Fruit fly (Drosophila melanogaster) whole organism, embryonic: Measurements from ENCODE around the gene CG6409.

Experiments
- CG10366 ChIP-seq: fragments of 200-800 bp; sonication (Bioruptor generic); IDR thresholded peaks from 2 replicates; pipeline ENCODE4 v1.3.6; 2022; ENCODE audit warnings: missing biosample characterization, missing genetic modification characterization
- CG11504 ChIP-seq: fragments of 200-800 bp; sonication (Bioruptor generic); optimal IDR thresholded peaks from 3 replicates; lab custom pipeline; 2019; ENCODE audit warnings: missing biosample characterization, mild to moderate bottlenecking, missing genetic modification characterization, moderate library complexity
- CG17361 ChIP-seq: fragments of 200-800 bp; sonication (Bioruptor generic); IDR thresholded peaks from 3 replicates; pipeline ENCODE4 v1.3.6; 2022; ENCODE audit warnings: missing biosample characterization, missing genetic modification characterization
- CG18262 ChIP-seq: fragments of 200-800 bp; optimal IDR thresholded peaks from 3 replicates; lab custom pipeline; 2019; ENCODE audit warnings: missing biosample characterization, mild to moderate bottlenecking, missing genetic modification characterization, moderate library complexity
- CG2199 ChIP-seq: fragments of 200-800 bp; sonication (Bioruptor generic); IDR thresholded peaks from 3 replicates; pipeline ENCODE4 v1.3.6; 2022; ENCODE audit warnings: missing biosample characterization, missing genetic modification characterization
- CG31441 ChIP-seq: fragments of 200-800 bp; sonication (Bioruptor generic); IDR thresholded peaks from 2 replicates; pipeline ENCODE4 v1.3.6; 2022; ENCODE audit warnings: missing biosample characterization, missing genetic modification characterization
- CG3995 ChIP-seq: fragments of 200-800 bp; sonication (Bioruptor generic); optimal IDR thresholded peaks from 3 replicates; lab custom pipeline; 2016; ENCODE audit warnings: missing biosample characterization, missing genetic modification characterization
- CG6254 ChIP-seq: fragments of 200-800 bp; sonication (Bioruptor generic); optimal IDR thresholded peaks from 3 replicates; lab custom pipeline; 2017; ENCODE audit warnings: mild to moderate bottlenecking, missing biosample characterization, missing genetic modification reagents, missing genetic modification characterization
- CG7556 ChIP-seq: fragments of 200-800 bp; sonication (Bioruptor generic); optimal IDR thresholded peaks from 2 replicates; lab custom pipeline; 2017; ENCODE audit warnings: missing biosample characterization, mild to moderate bottlenecking, missing genetic modification characterization
- CG8944 ChIP-seq: fragments of 200-800 bp; sonication (Bioruptor generic); optimal IDR thresholded peaks from 3 replicates; lab custom pipeline; 2016; ENCODE audit warnings: missing biosample characterization, missing genetic modification characterization
- CG9727 ChIP-seq: fragments of 200-800 bp; sonication (Bioruptor generic); optimal IDR thresholded peaks from 3 replicates; lab custom pipeline; 2017; ENCODE audit warnings: missing biosample characterization, mild to moderate bottlenecking, missing genetic modification characterization
- Drgx ChIP-seq: fragments of 200-800 bp; sonication (Bioruptor generic); IDR thresholded peaks from 2 replicates; pipeline ENCODE4 v1.3.6; 2022; ENCODE audit warnings: missing biosample characterization, missing genetic modification characterization
- Eip74EF ChIP-seq, 2 experiments: fragments of 200-800 bp in 1 of 2; fragments of >200 bp in 1 of 2; sonication (Bioruptor generic) in 1 of 2; optimal IDR thresholded peaks; 2 replicates each; lab custom pipeline; 2017 to 2019; ENCODE audit warnings: missing biosample characterization in 2 of 2, missing genetic modification characterization in 2 of 2, mild to moderate bottlenecking in 1 of 2, moderate library complexity in 1 of 2
- Ets65A ChIP-seq: fragments of 200-800 bp; sonication (Bioruptor generic); peaks from one replicate; lab custom pipeline; 2016; ENCODE audit warnings: missing biosample characterization, missing genetic modification characterization
- Hmx ChIP-seq: fragments of 200-800 bp; sonication (Bioruptor generic); optimal IDR thresholded peaks from 2 replicates; lab custom pipeline; 2016; ENCODE audit warnings: missing biosample characterization, missing genetic modification characterization
- MTF-1 ChIP-seq: fragments of 200-800 bp; sonication (Bioruptor generic); optimal IDR thresholded peaks from 2 replicates; lab custom pipeline; 2018; ENCODE audit warnings: missing biosample characterization, mild to moderate bottlenecking, missing genetic modification characterization, borderline replicate concordance
- Nf-YC ChIP-seq: fragments of 200-800 bp; optimal IDR thresholded peaks from 3 replicates; lab custom pipeline; 2019; ENCODE audit warnings: missing biosample characterization, mild to moderate bottlenecking, missing genetic modification characterization, moderate library complexity
- Oli ChIP-seq: fragments of 200-800 bp; sonication (Bioruptor generic); optimal IDR thresholded peaks from 2 replicates; lab custom pipeline; 2018; ENCODE audit warnings: missing biosample characterization, mild to moderate bottlenecking, missing genetic modification characterization, moderate library complexity
- Six4 ChIP-seq: fragments of 200-800 bp; sonication (Bioruptor generic); optimal IDR thresholded peaks from 2 replicates; lab custom pipeline; 2016; ENCODE audit warnings: missing biosample characterization, missing genetic modification characterization
- Sox100B ChIP-seq: fragments of 200-800 bp; sonication (Bioruptor generic); optimal IDR thresholded peaks from 3 replicates; lab custom pipeline; 2018; ENCODE audit warnings: missing biosample characterization, mild to moderate bottlenecking, missing genetic modification characterization
- Ssrp ChIP-seq: fragments of 200-800 bp; sonication (Bioruptor generic); optimal IDR thresholded peaks from 2 replicates; lab custom pipeline; 2018; ENCODE audit warnings: missing biosample characterization, mild to moderate bottlenecking, missing genetic modification characterization, moderate library complexity
- abd-A ChIP-seq: fragments of 200-800 bp; sonication (Bioruptor generic); optimal IDR thresholded peaks from 3 replicates; lab custom pipeline; 2019; ENCODE audit warnings: missing biosample characterization, mild to moderate bottlenecking, missing genetic modification characterization, moderate library complexity
- bbx ChIP-seq: fragments of 200-800 bp; sonication (Bioruptor generic); IDR thresholded peaks from 2 replicates; pipeline ENCODE4 v1.3.6; 2022; ENCODE audit warnings: missing biosample characterization, missing genetic modification characterization; ENCODE audit not compliant: partially characterized antibody
- bsh ChIP-seq, 2 experiments: fragments of 200-800 bp; sonication (Bioruptor generic); optimal IDR thresholded peaks; 2 replicates each; lab custom pipeline; 2017 to 2018; ENCODE audit warnings: mild to moderate bottlenecking in 2 of 2, missing biosample characterization in 2 of 2, missing genetic modification characterization in 2 of 2, moderate library complexity in 1 of 2
- cato ChIP-seq: fragments of 200-800 bp; sonication (Bioruptor generic); optimal IDR thresholded peaks from 2 replicates; lab custom pipeline; 2016; ENCODE audit warnings: missing biosample characterization, missing genetic modification characterization, borderline replicate concordance
- dmrt11E ChIP-seq: fragments of 200-800 bp; sonication (Bioruptor generic); optimal IDR thresholded peaks from 3 replicates; lab custom pipeline; 2018; ENCODE audit warnings: missing biosample characterization, mild to moderate bottlenecking, missing genetic modification characterization, moderate library complexity
- dmrt99B ChIP-seq: fragments of 200-800 bp; sonication (Bioruptor generic); optimal IDR thresholded peaks from 2 replicates; lab custom pipeline; 2018; ENCODE audit warnings: missing biosample characterization, mild to moderate bottlenecking, missing genetic modification characterization, moderate library complexity
- gem ChIP-seq: fragments of 200-800 bp; sonication (Bioruptor generic); optimal IDR thresholded peaks from 2 replicates; lab custom pipeline; 2019; ENCODE audit warnings: missing biosample characterization, mild to moderate bottlenecking, missing genetic modification characterization, moderate library complexity
- jigr1 ChIP-seq: fragments of 200-800 bp; sonication (Bioruptor generic); IDR thresholded peaks from 3 replicates; pipeline ENCODE4 v1.3.6; 2022; ENCODE audit warnings: missing biosample characterization, missing genetic modification characterization
- kah ChIP-seq: fragments of 200-800 bp; sonication (Bioruptor generic); optimal IDR thresholded peaks from 2 replicates; lab custom pipeline; 2018; ENCODE audit warnings: missing biosample characterization, mild to moderate bottlenecking, missing genetic modification characterization
- ken ChIP-seq: fragments of 200-800 bp; sonication (Bioruptor generic); IDR thresholded peaks from 3 replicates; pipeline ENCODE4 v1.3.6; 2022; ENCODE audit warnings: missing biosample characterization, missing genetic modification characterization
- lbe ChIP-seq: fragments of 200-800 bp; sonication (Bioruptor generic); optimal IDR thresholded peaks from 2 replicates; lab custom pipeline; 2016; ENCODE audit warnings: missing biosample characterization, mild to moderate bottlenecking, missing genetic modification characterization
- lola ChIP-seq, 3 experiments: fragments of >200 bp in 2 of 3; fragments of 200-800 bp in 1 of 3; sonication (Bioruptor generic) in 1 of 3; optimal IDR thresholded peaks; 2 replicates each; lab custom pipeline; 2017 to 2019; ENCODE audit warnings: missing biosample characterization in 3 of 3, missing genetic modification characterization in 3 of 3, mild to moderate bottlenecking in 1 of 3, moderate library complexity in 1 of 3
- nerfin-1 ChIP-seq: fragments of 200-800 bp; sonication (Bioruptor generic); optimal IDR thresholded peaks from 3 replicates; lab custom pipeline; 2019; ENCODE audit warnings: missing biosample characterization, mild to moderate bottlenecking, missing genetic modification characterization, moderate library complexity
- nom ChIP-seq: fragments of 200-800 bp; sonication (Bioruptor generic); optimal IDR thresholded peaks from 2 replicates; lab custom pipeline; 2017; ENCODE audit warnings: missing biosample characterization, missing genetic modification characterization, mild to moderate bottlenecking, moderate library complexity, missing genetic modification reagents
- phol ChIP-seq: fragments of 200-800 bp; sonication (Bioruptor generic); optimal IDR thresholded peaks from 3 replicates; lab custom pipeline; 2018; ENCODE audit warnings: missing biosample characterization, mild to moderate bottlenecking, missing genetic modification characterization, moderate library complexity
- pros ChIP-seq: fragments of 200-800 bp; sonication (Bioruptor generic); optimal IDR thresholded peaks from 3 replicates; lab custom pipeline; 2019; ENCODE audit warnings: missing biosample characterization, mild to moderate bottlenecking, missing genetic modification characterization, moderate library complexity
- sens ChIP-seq: fragments of 200-800 bp; sonication (Bioruptor generic); peaks from one replicate; lab custom pipeline; 2016; ENCODE audit warnings: missing biosample characterization, missing genetic modification characterization
- sug ChIP-seq: fragments of 200-800 bp; optimal IDR thresholded peaks from 2 replicates; lab custom pipeline; 2019; ENCODE audit warnings: missing biosample characterization, mild to moderate bottlenecking, missing genetic modification characterization, moderate library complexity
- vnd ChIP-seq: fragments of 200-800 bp; sonication (Bioruptor generic); IDR thresholded peaks from 3 replicates; pipeline ENCODE4 v1.3.6; 2022; ENCODE audit warnings: missing biosample characterization, missing genetic modification characterization; ENCODE audit not compliant: partially characterized antibody
- zf30C ChIP-seq: fragments of 200-800 bp; sonication (Bioruptor generic); optimal IDR thresholded peaks from 3 replicates; lab custom pipeline; 2018; ENCODE audit warnings: missing biosample characterization, mild to moderate bottlenecking, missing genetic modification characterization

The CG6409 gene

dm6 chr3L:10855419-10856213 is 26.6 kb downstream of the CG6409 start (continued):
- TF ChIP-seq kah (GFP tag; lab: Kevin White, UChicago) = peak; percentile 74
- TF ChIP-seq cato (GFP tag; lab: Kevin White, UChicago) = peak; percentile 63
- TF ChIP-seq Eip74EF (GFP tag; optimal IDR thresholded peaks at IDR 0.05; lab: Kevin White, UChicago) = peak in 1 of 2 experiments; percentile 80
- TF ChIP-seq ken (GFP tag; lab: Robert Waterston, UW) = peak; percentile 86
- TF ChIP-seq MTF-1 (GFP tag; lab: Kevin White, UChicago) = peak; percentile 82
- TF ChIP-seq zf30C (GFP tag; lab: Kevin White, UChicago) = no peak
- TF ChIP-seq vnd (GFP tag; lab: Robert Waterston, UW) = no peak
- peak; percentile 78 for TF ChIP-seq Nf-YC (tag; lab: Kevin White, UChicago)

dm6 chr3L:10854801-10855418 is 27.3 kb downstream of the CG6409 start:
- TF ChIP-seq CG10366 = peak; percentile 42
- TF ChIP-seq bbx = no peak
- TF ChIP-seq CG31441 (GFP tag; lab: Robert Waterston, UW) = 0 out of 2 replicates have a peak, but pooled peaks have one; percentile 11
- peak in 1 of 2 experiments; percentile 70 for TF ChIP-seq bsh (GFP tag; optimal IDR thresholded peaks at IDR 0.05; lab: Kevin White, UChicago)
- TF ChIP-seq Six4 = no peak
- no peak for TF ChIP-seq sug
- TF ChIP-seq CG17361 (GFP tag; lab: Robert Waterston, UW) = 0 out of 3 replicates have a peak, but pooled peaks have one; percentile 17
- TF ChIP-seq phol (tag; lab: Kevin White, UChicago) = peak; percentile 6
- TF ChIP-seq CG8944 (GFP tag; lab: Kevin White, UChicago) = no peak
- TF ChIP-seq CG2199 (GFP tag; lab: Robert Waterston, UW) = 0 out of 3 replicates have a peak, but pooled peaks have one; percentile 11
- peak; percentile 17 for TF ChIP-seq gem
- TF ChIP-seq CG3995 (GFP tag; lab: Kevin White, UChicago) = peak; percentile 9
- peak; percentile 47 for TF ChIP-seq CG9727 (GFP tag; lab: Kevin White, UChicago)
- TF ChIP-seq nom (GFP tag; lab: Kevin White, UChicago) = peak; percentile 35
- TF ChIP-seq Ets65A (GFP tag; lab: Kevin White, UChicago) = peak; percentile 88
- TF ChIP-seq abd-A = no peak
- peak; percentile 22 for TF ChIP-seq Sox100B (GFP tag; lab: Kevin White, UChicago)
- no peak for TF ChIP-seq dmrt99B (tag; lab: Kevin White, UChicago)
- peak; percentile 64 for TF ChIP-seq sens (GFP tag; lab: Kevin White, UChicago)
- peak; percentile 32 for TF ChIP-seq CG18262 (tag; lab: Kevin White, UChicago)
- peak; percentile 55 for TF ChIP-seq lbe (GFP tag; lab: Kevin White, UChicago)
- TF ChIP-seq dmrt11E = peak; percentile 3
- peak; percentile 70 for TF ChIP-seq nerfin-1
- TF ChIP-seq CG11504 (tag; lab: Kevin White, UChicago) = peak; percentile 46
- TF ChIP-seq Hmx (GFP tag; lab: Kevin White, UChicago) = no peak
- peak; percentile 91 for TF ChIP-seq CG6254
- TF ChIP-seq pros (GFP tag; lab: Kevin White, UChicago) = no peak
- peak; percentile 65 for TF ChIP-seq Drgx (GFP tag; lab: Robert Waterston, UW)
- TF ChIP-seq jigr1 (GFP tag; lab: Robert Waterston, UW) = no peak
- TF ChIP-seq CG7556 = peak; percentile 16
- peak; percentile 4 for TF ChIP-seq Ssrp (tag; lab: Kevin White, UChicago)
- TF ChIP-seq lola (GFP tag; optimal IDR thresholded peaks at IDR 0.05; lab: Kevin White, UChicago) = peak in 1 of 3 experiments; percentile 27
- peak; percentile 6 for TF ChIP-seq Oli (tag; lab: Kevin White, UChicago)
